Fruit fly (Drosophila melanogaster) whole organism, embryonic: ENCODE results near the gene CG15912.
A peak's percentile ranks its signal among the peaks of the same experiment; 100 is the strongest.

Source experiments
- Atf3 ChIP-seq: fragments of 200-800 bp; sonication (Bioruptor generic); optimal IDR thresholded peaks from 3 replicates; lab custom pipeline; 2016; ENCODE audit warnings: missing biosample characterization, missing genetic modification characterization
- Atf6 ChIP-seq: fragments of 200-800 bp; sonication (Bioruptor generic); IDR thresholded peaks from 2 replicates; pipeline ENCODE4 v1.3.6; 2022; ENCODE audit warnings: missing biosample characterization, missing genetic modification characterization
- CG10979 ChIP-seq: fragments of 200-800 bp; sonication (Bioruptor generic); optimal IDR thresholded peaks from 2 replicates; lab custom pipeline; 2018; ENCODE audit warnings: missing biosample characterization, mild to moderate bottlenecking, missing genetic modification characterization, moderate library complexity
- CG12104 ChIP-seq: fragments of 200-800 bp; sonication (Bioruptor generic); optimal IDR thresholded peaks from 3 replicates; lab custom pipeline; 2016; ENCODE audit warnings: missing biosample characterization, missing genetic modification characterization
- CG12155 ChIP-seq: fragments of 200-800 bp; sonication (Bioruptor generic); optimal IDR thresholded peaks from 3 replicates; lab custom pipeline; 2016; ENCODE audit warnings: missing biosample characterization, missing genetic modification characterization
- CG12299 ChIP-seq: fragments of 200-800 bp; sonication (Bioruptor generic); optimal IDR thresholded peaks from 2 replicates; lab custom pipeline; 2018; ENCODE audit warnings: missing biosample characterization, mild to moderate bottlenecking, missing genetic modification characterization
- CG15479 ChIP-seq: fragments of 200-800 bp; sonication (Bioruptor generic); optimal IDR thresholded peaks from 3 replicates; lab custom pipeline; 2019; ENCODE audit warnings: missing biosample characterization, mild to moderate bottlenecking, missing genetic modification characterization, moderate library complexity
- CG15601 ChIP-seq: fragments of 200-800 bp; sonication (Bioruptor generic); optimal IDR thresholded peaks from 3 replicates; lab custom pipeline; 2019; ENCODE audit warnings: missing biosample characterization, mild to moderate bottlenecking, missing genetic modification characterization, moderate library complexity
- CG17612 ChIP-seq: fragments of 200-800 bp; sonication (Bioruptor generic); IDR thresholded peaks from 2 replicates; pipeline ENCODE4 v1.3.6; 2022; ENCODE audit warnings: missing biosample characterization, missing genetic modification characterization
- CG17829 ChIP-seq: fragments of 200-800 bp; optimal IDR thresholded peaks from 2 replicates; lab custom pipeline; 2019; ENCODE audit warnings: missing biosample characterization, mild to moderate bottlenecking, missing genetic modification characterization, moderate library complexity
- CG17912 ChIP-seq: fragments of 200-800 bp; sonication (Bioruptor generic); optimal IDR thresholded peaks from 2 replicates; lab custom pipeline; 2018; ENCODE audit warnings: missing biosample characterization, mild to moderate bottlenecking, missing genetic modification characterization
- CG18011 ChIP-seq: fragments of 200-800 bp; sonication (Bioruptor generic); optimal IDR thresholded peaks from 2 replicates; lab custom pipeline; 2017; ENCODE audit warnings: missing biosample characterization, missing genetic modification characterization, mild to moderate bottlenecking, moderate library complexity, missing genotype
- CG2889 ChIP-seq: fragments of 200-800 bp; sonication (Bioruptor generic); IDR thresholded peaks from 3 replicates; pipeline ENCODE4 v1.3.6; 2022; ENCODE audit warnings: missing biosample characterization, missing genetic modification characterization
- CG30403 ChIP-seq: fragments of 200-800 bp; sonication (Bioruptor generic); optimal IDR thresholded peaks from 3 replicates; lab custom pipeline; 2016; ENCODE audit warnings: missing biosample characterization, missing genetic modification characterization
- CG31388 ChIP-seq: fragments of 200-800 bp; sonication (Bioruptor generic); optimal IDR thresholded peaks from 2 replicates; lab custom pipeline; 2016; ENCODE audit warnings: missing biosample characterization, missing genetic modification characterization
- CG3726 ChIP-seq: fragments of 200-800 bp; sonication (Bioruptor generic); IDR thresholded peaks from 3 replicates; pipeline ENCODE4, ENCODE4 v1.3.6; 2022; ENCODE audit warnings: missing biosample characterization, missing genetic modification characterization
- CG4360 ChIP-seq: fragments of 200-800 bp; sonication (Bioruptor generic); IDR thresholded peaks from 2 replicates; pipeline ENCODE4 v1.3.6; 2022; ENCODE audit warnings: missing biosample characterization, missing genetic modification characterization
- CG7556 ChIP-seq: fragments of 200-800 bp; sonication (Bioruptor generic); optimal IDR thresholded peaks from 2 replicates; lab custom pipeline; 2017; ENCODE audit warnings: missing biosample characterization, mild to moderate bottlenecking, missing genetic modification characterization
- D ChIP-seq, 2 experiments: fragments of 200-800 bp in 1 of 2; fragments of >200 bp in 1 of 2; sonication (Bioruptor generic) in 1 of 2; optimal IDR thresholded peaks; 2 replicates in 1 of 2; 3 replicates in 1 of 2; lab custom pipeline; 2017; ENCODE audit warnings: mild to moderate bottlenecking in 1 of 2, missing biosample characterization in 1 of 2, missing genetic modification characterization in 1 of 2, missing genetic modification reagents in 1 of 2
- Drgx ChIP-seq: fragments of 200-800 bp; sonication (Bioruptor generic); IDR thresholded peaks from 2 replicates; pipeline ENCODE4 v1.3.6; 2022; ENCODE audit warnings: missing biosample characterization, missing genetic modification characterization
- Gug ChIP-seq: fragments of 200-800 bp; sonication (Bioruptor generic); IDR thresholded peaks from 4 replicates; pipeline ENCODE4 v1.3.6; 2022; ENCODE audit warnings: missing biosample characterization, missing genetic modification characterization
- H2.0 ChIP-seq: fragments of 200-800 bp; sonication (Bioruptor generic); IDR thresholded peaks from 2 replicates; pipeline ENCODE4 v1.3.6; 2022; ENCODE audit warnings: missing biosample characterization, missing genetic modification characterization
- HmgD ChIP-seq: fragments of 200-800 bp; sonication (Bioruptor generic); optimal IDR thresholded peaks from 3 replicates; lab custom pipeline; 2016; ENCODE audit warnings: missing biosample characterization, missing genetic modification characterization
- Lim3 ChIP-seq: fragments of 200-800 bp; sonication (Bioruptor generic); IDR thresholded peaks from 2 replicates; pipeline ENCODE4 v1.3.6; 2022; ENCODE audit warnings: missing biosample characterization, missing genetic modification characterization
- MESR4 ChIP-seq: fragments of 200-800 bp; sonication (Bioruptor generic); optimal IDR thresholded peaks from 2 replicates; lab custom pipeline; 2018; ENCODE audit warnings: missing biosample characterization, mild to moderate bottlenecking, missing genetic modification characterization, moderate library complexity
- Neu2 ChIP-seq: fragments of 200-800 bp; sonication (Bioruptor generic); optimal IDR thresholded peaks from 3 replicates; lab custom pipeline; 2016; ENCODE audit warnings: missing biosample characterization, missing genetic modification characterization, borderline replicate concordance
- PHDP ChIP-seq: fragments of 200-800 bp; sonication (Bioruptor generic); optimal IDR thresholded peaks from 3 replicates; lab custom pipeline; 2018; ENCODE audit warnings: missing biosample characterization, mild to moderate bottlenecking, missing genetic modification characterization, moderate library complexity
- Side ChIP-seq: fragments of 200-800 bp; sonication (Bioruptor generic); optimal IDR thresholded peaks from 2 replicates; lab custom pipeline; 2016; ENCODE audit warnings: missing biosample characterization, missing genetic modification characterization
- Xbp1 ChIP-seq: fragments of 200-800 bp; sonication (Bioruptor generic); optimal IDR thresholded peaks from 3 replicates; lab custom pipeline; 2016; ENCODE audit warnings: missing biosample characterization, mild to moderate bottlenecking, missing genetic modification characterization
- ap ChIP-seq: fragments of 200-800 bp; sonication (Bioruptor generic); IDR thresholded peaks from 2 replicates; pipeline ENCODE4 v1.3.6; 2022; ENCODE audit warnings: missing biosample characterization, missing genetic modification characterization
- chinmo ChIP-seq: fragments of 200-800 bp; sonication (Bioruptor generic); IDR thresholded peaks from 4 replicates; pipeline ENCODE4 v1.3.6; 2022; ENCODE audit warnings: missing biosample characterization, missing genetic modification characterization; ENCODE audit not compliant: partially characterized antibody
- ci ChIP-seq: fragments of 200-800 bp; sonication (Bioruptor generic); IDR thresholded peaks from 3 replicates; pipeline ENCODE4 v1.3.6; 2022; ENCODE audit warnings: missing biosample characterization, missing genetic modification characterization
- disco-r ChIP-seq: fragments of 200-800 bp; sonication (Bioruptor generic); optimal IDR thresholded peaks from 2 replicates; lab custom pipeline; 2016; ENCODE audit warnings: missing biosample characterization, missing genetic modification characterization
- eve ChIP-seq, 2 experiments: fragments of >200 bp; optimal IDR thresholded peaks; 2 replicates each; lab custom pipeline; 2017; ENCODE audit warnings: missing biosample characterization in 2 of 2, missing genetic modification characterization in 2 of 2
- fd3F ChIP-seq: fragments of 200-800 bp; sonication (Bioruptor generic); optimal IDR thresholded peaks from 2 replicates; lab custom pipeline; 2018; ENCODE audit warnings: missing biosample characterization, mild to moderate bottlenecking, missing genetic modification characterization, moderate library complexity
- ftz-f1 ChIP-seq: fragments of 200-800 bp; sonication (Bioruptor generic); optimal IDR thresholded peaks from 2 replicates; lab custom pipeline; 2016; ENCODE audit warnings: missing biosample characterization, missing genetic modification characterization
- ham ChIP-seq: fragments of 200-800 bp; sonication (Bioruptor generic); IDR thresholded peaks from 2 replicates; pipeline ENCODE4 v1.3.6; 2022; ENCODE audit warnings: missing biosample characterization, missing genetic modification characterization
- hbn ChIP-seq: fragments of 200-800 bp; sonication (Bioruptor generic); IDR thresholded peaks from 2 replicates; pipeline ENCODE4 v1.3.6; 2022; ENCODE audit warnings: missing biosample characterization, missing genetic modification characterization; ENCODE audit not compliant: partially characterized antibody
- nmo ChIP-seq: fragments of 200-800 bp; sonication (Bioruptor generic); optimal IDR thresholded peaks from 2 replicates; lab custom pipeline; 2018; ENCODE audit warnings: missing biosample characterization, mild to moderate bottlenecking, missing genetic modification characterization, moderate library complexity
- p53 ChIP-seq: fragments of 200-800 bp; sonication (Bioruptor generic); optimal IDR thresholded peaks from 2 replicates; lab custom pipeline; 2016; ENCODE audit warnings: missing biosample characterization, missing genetic modification characterization
- ranshi ChIP-seq: fragments of 200-800 bp; sonication (Bioruptor generic); IDR thresholded peaks from 2 replicates; pipeline ENCODE4 v1.3.6; 2022; ENCODE audit warnings: missing biosample characterization, missing genetic modification characterization
- sens ChIP-seq: fragments of 200-800 bp; sonication (Bioruptor generic); peaks from one replicate; lab custom pipeline; 2016; ENCODE audit warnings: missing biosample characterization, missing genetic modification characterization
- sisA ChIP-seq: fragments of 200-800 bp; sonication (Bioruptor generic); IDR thresholded peaks from 2 replicates; pipeline ENCODE4 v1.3.6; 2022; ENCODE audit warnings: missing biosample characterization, missing genetic modification characterization
- sna ChIP-seq: fragments of 200-800 bp; sonication (Bioruptor generic); IDR thresholded peaks from 2 replicates; pipeline ENCODE4 v1.3.6; 2022; ENCODE audit warnings: missing biosample characterization, missing genetic modification characterization; ENCODE audit not compliant: partially characterized antibody
- stwl ChIP-seq: fragments of 200-800 bp; sonication (Bioruptor generic); optimal IDR thresholded peaks from 3 replicates; lab custom pipeline; 2018; ENCODE audit warnings: missing biosample characterization, mild to moderate bottlenecking, missing genetic modification characterization, moderate library complexity
- sug ChIP-seq: fragments of 200-800 bp; optimal IDR thresholded peaks from 2 replicates; lab custom pipeline; 2019; ENCODE audit warnings: missing biosample characterization, mild to moderate bottlenecking, missing genetic modification characterization, moderate library complexity
- tx ChIP-seq: fragments of 200-800 bp; sonication (Bioruptor generic); optimal IDR thresholded peaks from 2 replicates; lab custom pipeline; 2016; ENCODE audit warnings: missing biosample characterization, missing genetic modification characterization
- wor ChIP-seq: fragments of 200-800 bp; sonication (Bioruptor generic); IDR thresholded peaks from 2 replicates; pipeline ENCODE4 v1.3.6; 2022; ENCODE audit warnings: missing biosample characterization, missing genetic modification characterization
- zfh1 ChIP-seq: fragments of 200-800 bp; sonication (Bioruptor generic); IDR thresholded peaks from 3 replicates; pipeline ENCODE4 v1.3.6; 2022; ENCODE audit warnings: missing biosample characterization, missing genetic modification characterization

Gene CG15912

dm6 chrX:4589951-4590771 lies 41.3 kb downstream of the CG15912 start (continued):
- TF ChIP-seq Gug (GFP tag; lab: Robert Waterston, UW) = peak; percentile 97
- no peak for TF ChIP-seq CG15479
- TF ChIP-seq disco-r (GFP tag; lab: Kevin White, UChicago) = peak; percentile 43
- TF ChIP-seq CG12299 (tag; lab: Kevin White, UChicago) = no peak
- peak; percentile 69 for TF ChIP-seq CG12155 (GFP tag; lab: Kevin White, UChicago)
- TF ChIP-seq hbn = no peak
- TF ChIP-seq stwl (tag; lab: Kevin White, UChicago) = no peak
- peak; percentile 49 for TF ChIP-seq fd3F (GFP tag; lab: Kevin White, UChicago)
- TF ChIP-seq Side (GFP tag; lab: Kevin White, UChicago) = peak; percentile 48
- TF ChIP-seq sna (GFP tag; lab: Robert Waterston, UW) = no peak
- peak; percentile 42 for TF ChIP-seq CG31388 (GFP tag; lab: Kevin White, UChicago)
- peak; percentile 30 for TF ChIP-seq CG12104 (GFP tag; lab: Kevin White, UChicago)
- no peak for TF ChIP-seq CG17912 (GFP tag; lab: Kevin White, UChicago)
- peak; percentile 95 for TF ChIP-seq H2.0 (GFP tag; lab: Robert Waterston, UW)
- TF ChIP-seq D (optimal IDR thresholded peaks at IDR 0.05; lab: Kevin White, UChicago) = no peak
- TF ChIP-seq D (GFP tag; optimal IDR thresholded peaks at IDR 0.05; lab: Kevin White, UChicago) = peak; percentile 73
- TF ChIP-seq Atf3 (GFP tag; lab: Kevin White, UChicago) = peak; percentile 25
- TF ChIP-seq sug (tag; lab: Kevin White, UChicago) = peak; percentile 28
- no peak for TF ChIP-seq eve (GFP tag; optimal IDR thresholded peaks at IDR 0.05; lab: Kevin White, UChicago)
- peak; percentile 70 for TF ChIP-seq PHDP (tag; lab: Kevin White, UChicago)
- TF ChIP-seq sisA (GFP tag; lab: Robert Waterston, UW) = peak; percentile 91
- TF ChIP-seq CG2889 = peak; percentile 87
- peak; percentile 89 for TF ChIP-seq sens (GFP tag; lab: Kevin White, UChicago)
- TF ChIP-seq chinmo (GFP tag; lab: Robert Waterston, UW) = peak; percentile 73; the same call in 1 of the 4 replicates
- peak; percentile 80 for TF ChIP-seq nmo (GFP tag; lab: Kevin White, UChicago)
- TF ChIP-seq ftz-f1 (GFP tag; lab: Kevin White, UChicago) = no peak
- peak; percentile 86 for TF ChIP-seq ap
- TF ChIP-seq Neu2 (GFP tag; lab: Kevin White, UChicago) = no peak
- TF ChIP-seq wor (GFP tag; lab: Robert Waterston, UW) = peak; percentile 83
- peak; percentile 85 for TF ChIP-seq Xbp1 (GFP tag; lab: Kevin White, UChicago)
- peak; percentile 51; the same call in 1 of the 2 replicates for TF ChIP-seq Lim3 (GFP tag; lab: Robert Waterston, UW)
- peak; percentile 95 for TF ChIP-seq ranshi (GFP tag; lab: Robert Waterston, UW)
- peak; percentile 79 for TF ChIP-seq CG10979 (tag; lab: Kevin White, UChicago)
- peak; percentile 76 for TF ChIP-seq CG17612 (GFP tag; lab: Robert Waterston, UW)
- TF ChIP-seq zfh1 (GFP tag; lab: Robert Waterston, UW) = peak; percentile 97
- TF ChIP-seq CG30403 (GFP tag; lab: Kevin White, UChicago) = peak; percentile 81
- no peak for TF ChIP-seq MESR4 (GFP tag; lab: Kevin White, UChicago)
- TF ChIP-seq Drgx (GFP tag; lab: Robert Waterston, UW) = peak; percentile 93
- TF ChIP-seq CG7556 (GFP tag; lab: Kevin White, UChicago) = peak; percentile 75
- peak; percentile 93 for TF ChIP-seq CG3726
- TF ChIP-seq ci = peak; percentile 96
- TF ChIP-seq Atf6 (GFP tag; lab: Robert Waterston, UW) = peak; percentile 81
- peak; percentile 51 for TF ChIP-seq tx (GFP tag; lab: Kevin White, UChicago)
- TF ChIP-seq CG18011 (GFP tag; lab: Kevin White, UChicago) = peak; percentile 62
- peak; percentile 62 for TF ChIP-seq CG15601 (tag; lab: Kevin White, UChicago)
- peak; percentile 56; the same call in 1 of the 2 replicates for TF ChIP-seq CG4360
- no peak for TF ChIP-seq p53 (GFP tag; lab: Kevin White, UChicago)
- peak; percentile 76 for TF ChIP-seq CG17829 (tag; lab: Kevin White, UChicago)
- peak; percentile 49; the same call in 1 of the 2 replicates for TF ChIP-seq ham (GFP tag; lab: Robert Waterston, UW)
- TF ChIP-seq HmgD (GFP tag; lab: Kevin White, UChicago) = peak; percentile 12
